Worm (Caenorhabditis elegans): ENCODE measurements around the gene ttr-9.

ttr-9 gene

ce11 chrIV:9490320-9490719 is 15.8 kb downstream of the ttr-9 start, which contains the start of gene sru-6:
Gene sru-6, plus strand, starts transcription at chrIV:9490620.
- TF ChIP-seq unc-62 (GFP tag; optimal IDR thresholded peaks at IDR 0.05) (no peak), ceh-16 (tag; optimal IDR thresholded peaks at IDR 0.05) (no peak), sea-2 (GFP tag; optimal IDR thresholded peaks at IDR 0.05) (no peak), fkh-10 (GFP tag; optimal IDR thresholded peaks at IDR 0.05) (no peak), pqm-1 (tag; optimal IDR thresholded peaks at IDR 0.05) (no peak), daf-12 (tag; optimal IDR thresholded peaks at IDR 0.05) (no peak)

ce11 chrIV:9488315-9488714 is 17.8 kb downstream of the ttr-9 start, which contains the start of gene sru-1:
Gene sru-1, plus strand, starts transcription at chrIV:9488615.
- no peak for TF ChIP-seq pqm-1 (tag; optimal IDR thresholded peaks at IDR 0.05)

- no peak for TF ChIP-seq unc-39 (tag; optimal IDR thresholded peaks at IDR 0.05)
- TF ChIP-seq nhr-23 (tag; optimal IDR thresholded peaks at IDR 0.05) = no peak
- no peak for TF ChIP-seq aly-2 (tag; optimal IDR thresholded peaks at IDR 0.05)
- no peak for TF ChIP-seq fkh-2 (tag; optimal IDR thresholded peaks at IDR 0.05)
- TF ChIP-seq pha-4 (tag; optimal IDR thresholded peaks at IDR 0.05) = no peak
- TF ChIP-seq mdl-1 (tag; optimal IDR thresholded peaks at IDR 0.05) = no peak
- no peak for TF ChIP-seq ceh-16 (tag; optimal IDR thresholded peaks at IDR 0.05)
- TF ChIP-seq mml-1 (tag; optimal IDR thresholded peaks at IDR 0.05) = no peak
- no peak for TF ChIP-seq ama-1 (optimal IDR thresholded peaks at IDR 0.05)
- no peak for TF ChIP-seq elt-3 (tag; optimal IDR thresholded peaks at IDR 0.05)
- no peak for TF ChIP-seq nfya-1 (tag; optimal IDR thresholded peaks at IDR 0.05; ENCODE audit: insufficient read depth)
- no peak for TF ChIP-seq ztf-11 (tag; optimal IDR thresholded peaks at IDR 0.05)
- no peak for TF ChIP-seq daf-12 (tag; optimal IDR thresholded peaks at IDR 0.05)
- TF ChIP-seq egl-27 (tag; optimal IDR thresholded peaks at IDR 0.05) = no peak
- no peak for TF ChIP-seq fkh-10 (GFP tag; optimal IDR thresholded peaks at IDR 0.05)
These were observed 19.4 kb downstream of the ttr-9 start for ce11 chrIV:9486779-9487178.

ce11 chrIV:9485972-9486371 is 20.2 kb downstream of the ttr-9 start, which contains the start of gene sru-2:
Gene sru-2, plus strand, starts transcription at chrIV:9486272.
- TF ChIP-seq fos-1 (tag; optimal IDR thresholded peaks at IDR 0.05) (no peak), ceh-16 (tag; optimal IDR thresholded peaks at IDR 0.05) (no peak), eor-1 (tag; optimal IDR thresholded peaks at IDR 0.05) (no peak), aly-2 (tag; optimal IDR thresholded peaks at IDR 0.05) (no peak)

ce11 chrIV:9485040-9485439 is 21.1 kb downstream of the ttr-9 start, which contains the start of gene gadr-2:
Gene gadr-2, minus strand, starts transcription at chrIV:9485140.
- TF ChIP-seq egl-5 (tag; optimal IDR thresholded peaks at IDR 0.05) (no peak), ceh-9 (tag; optimal IDR thresholded peaks at IDR 0.05) (no peak)

ce11 chrIV:9480936-9481335 is 25.2 kb downstream of the ttr-9 start, which contains the start of gene cng-3:
Gene cng-3, minus strand, starts transcription at chrIV:9481037.
- TF ChIP-seq nhr-237 (tag; optimal IDR thresholded peaks at IDR 0.05) (no peak), fkh-10 (GFP tag; optimal IDR thresholded peaks at IDR 0.05) (no peak), fos-1 (tag; optimal IDR thresholded peaks at IDR 0.05) (no peak)

ce11 chrIV:9477135-9477928 is 28.8 kb downstream of the ttr-9 start, which contains the start of gene wrt-3:
Gene wrt-3, minus strand, starts transcription at chrIV:9477456.
- TF ChIP-seq unc-62 (GFP tag; optimal IDR thresholded peaks at IDR 0.05) (no peak), nhr-23 (tag; optimal IDR thresholded peaks at IDR 0.05) (no peak), aly-2 (tag; optimal IDR thresholded peaks at IDR 0.05) (no peak), nhr-12 (tag; optimal IDR thresholded peaks at IDR 0.05) (no peak), mdl-1 (tag; optimal IDR thresholded peaks at IDR 0.05) (no peak), lin-39 (tag; optimal IDR thresholded peaks at IDR 0.05) (peak; percentile 65), jun-1 (tag; optimal IDR thresholded peaks at IDR 0.05) (peak; percentile 12), ceh-9 (tag; optimal IDR thresholded peaks at IDR 0.05) (no peak), zag-1 (tag; optimal IDR thresholded peaks at IDR 0.05) (no peak), nhr-77 (tag; optimal IDR thresholded peaks at IDR 0.05) (no peak), ZK546.5 (tag; optimal IDR thresholded peaks at IDR 0.05) (no peak), nhr-28 (tag; optimal IDR thresholded peaks at IDR 0.05) (no peak), nhr-43 (tag; optimal IDR thresholded peaks at IDR 0.05; ENCODE audit: poor library complexity, severe bottlenecking) (peak; percentile 89), elt-3 (tag; optimal IDR thresholded peaks at IDR 0.05) (peak in 1 of 3 experiments; percentile 68), tbx-2 (tag; optimal IDR thresholded peaks at IDR 0.05) (no peak), pqm-1 (tag; optimal IDR thresholded peaks at IDR 0.05) (peak; percentile 46), elt-2 (tag; optimal IDR thresholded peaks at IDR 0.05) (peak; percentile 46), pha-4 (tag; optimal IDR thresholded peaks at IDR 0.05) (no peak), lin-15B (tag; optimal IDR thresholded peaks at IDR 0.05) (no peak), ama-1 (optimal IDR thresholded peaks at IDR 0.05) (no peak), elt-1 (tag; optimal IDR thresholded peaks at IDR 0.05) (no peak), snpc-4 (tag; optimal IDR thresholded peaks at IDR 0.05) (no peak), eor-1 (tag; optimal IDR thresholded peaks at IDR 0.05) (no peak), ceh-82 (tag; optimal IDR thresholded peaks at IDR 0.05) (no peak), sea-2 (GFP tag; optimal IDR thresholded peaks at IDR 0.05) (no peak), daf-12 (tag; optimal IDR thresholded peaks at IDR 0.05) (no peak), nhr-67 (tag; optimal IDR thresholded peaks at IDR 0.05) (no peak)
